Worm (Caenorhabditis elegans) whole organism, young adult: ENCODE results near the gene F21D5.9.

ENCODE experiments used
- B0261.1 ChIP-seq: sonication (generic microtip); optimal IDR thresholded peaks from 2 replicates; lab custom pipeline; 2016; ENCODE audit warnings: mild to moderate bottlenecking, missing genetic modification characterization, moderate library complexity, missing compliant biosample characterization
- F23B12.7 ChIP-seq: sonication (generic microtip); optimal IDR thresholded peaks from 2 replicates; lab custom pipeline; 2017; ENCODE audit warnings: missing genetic modification characterization, mild to moderate bottlenecking, missing compliant biosample characterization, antibody characterized with exemption, moderate library complexity; ENCODE audit not compliant: insufficient read depth
- him-1 ChIP-seq: sonication (generic microtip); optimal IDR thresholded peaks from 2 replicates; lab custom pipeline; 2016; ENCODE audit warnings: missing genotype, missing genetic modification reagents, missing genetic modification characterization, missing compliant biosample characterization
- pha-4 ChIP-seq: fragments of 150-350 bp; sonication (generic microtip); optimal IDR thresholded peaks from 2 replicates; lab custom pipeline; 2014; ENCODE audit warnings: missing biosample characterization, missing genetic modification reagents, missing genetic modification characterization
- sptf-2 ChIP-seq: fragments of 200-800 bp; sonication (Bioruptor generic); optimal IDR thresholded peaks from 2 replicates; lab custom pipeline; 2018; ENCODE audit warnings: mild to moderate bottlenecking, missing genetic modification characterization, missing compliant biosample characterization
- zfh-2 ChIP-seq: fragments of 200-800 bp; sonication (Bioruptor generic); conservative IDR thresholded peaks from 2 replicates; pipeline ENCODE4 v1.3.6; 2022; ENCODE audit warnings: missing genetic modification reagents, missing genetic modification characterization, missing compliant biosample characterization

ce11 chrIV:8764567-8764966, 40.7 kb downstream of the F21D5.9 start, which contains the start of gene cdc-50.B:
- TF ChIP-seq him-1 (tag; lab: Kevin White, UChicago), result no peak
- no peak for TF ChIP-seq B0261.1
- TF ChIP-seq pha-4, result no peak
- TF ChIP-seq F23B12.7, result no peak
- no peak for TF ChIP-seq sptf-2 (GFP tag; lab: Kevin White, UChicago)
- no peak for TF ChIP-seq zfh-2 (GFP tag; lab: Robert Waterston, UW)
